Worm (Caenorhabditis elegans) whole organism, L4 larva: Measurements from ENCODE around the gene M03B6.4.

Experiments
- F44E2.7 ChIP-seq: fragments of 200-800 bp; sonication (Bioruptor generic); IDR thresholded peaks from 2 replicates; pipeline ENCODE4 v2.1.2; 2022; ENCODE audit warnings: missing genetic modification characterization, missing compliant biosample characterization
- F49E8.2 ChIP-seq: sonication (generic microtip); optimal IDR thresholded peaks from 2 replicates; lab custom pipeline; 2016; ENCODE audit warnings: missing compliant biosample characterization, mild to moderate bottlenecking, missing genetic modification characterization, borderline replicate concordance
- ama-1 ChIP-seq: fragments of 150-350 bp; optimal IDR thresholded peaks from 2 replicates; lab custom pipeline; 2014; ENCODE audit warnings: inconsistent platforms, mixed read lengths
- dpl-1 ChIP-seq: fragments of 150-350 bp; optimal IDR thresholded peaks from 2 replicates; lab custom pipeline; 2014; ENCODE audit warnings: missing biosample characterization, missing genetic modification reagents, missing genetic modification characterization
- jun-1 ChIP-seq: fragments of 150-350 bp; optimal IDR thresholded peaks from 2 replicates; lab custom pipeline; 2014; ENCODE audit warnings: missing biosample characterization, missing genetic modification reagents, missing genetic modification characterization
- lin-13 ChIP-seq: fragments of 150-350 bp; optimal IDR thresholded peaks from 2 replicates; lab custom pipeline; 2014; ENCODE audit warnings: missing biosample characterization, missing genetic modification reagents, missing genetic modification characterization
- madf-5 ChIP-seq, 2 experiments: fragments of 200-800 bp; sonication (Bioruptor generic); IDR thresholded peaks; 2 replicates each; pipeline ENCODE4 v1.3.6; 2022; ENCODE audit warnings: missing compliant biosample characterization in 2 of 2, missing genetic modification characterization in 2 of 2
- mdt-29 ChIP-seq: fragments of 200-800 bp; sonication (Bioruptor generic); IDR thresholded peaks from 2 replicates; pipeline ENCODE4 v1.3.6; 2022; ENCODE audit warnings: missing genetic modification reagents, missing genetic modification characterization, missing compliant biosample characterization
- mep-1 ChIP-seq: fragments of 150-350 bp; sonication (generic microtip); optimal IDR thresholded peaks from 3 replicates; lab custom pipeline; 2014; ENCODE audit warnings: missing biosample characterization, missing genetic modification characterization
- nhr-11 ChIP-seq: fragments of 150-350 bp; optimal IDR thresholded peaks from 2 replicates; lab custom pipeline; 2014; ENCODE audit warnings: missing biosample characterization, missing genetic modification characterization
- nhr-28 ChIP-seq: fragments of 150-350 bp; optimal IDR thresholded peaks from 2 replicates; lab custom pipeline; 2014; ENCODE audit warnings: missing biosample characterization, missing genetic modification characterization
- nhr-48 ChIP-seq: sonication (generic microtip); optimal IDR thresholded peaks from 2 replicates; lab custom pipeline; 2016; ENCODE audit warnings: mild to moderate bottlenecking, missing genetic modification characterization, missing compliant biosample characterization
- pha-4 ChIP-seq, 2 experiments: fragments of 150-350 bp in 1 of 2; fragments of 200-800 bp in 1 of 2; sonication (Bioruptor generic) in 1 of 2; IDR thresholded peaks in 1 of 2; optimal IDR thresholded peaks in 1 of 2; 2 replicates each; pipeline versions ENCODE4 v1.3.6 to Lab custom; 2014 to 2022; ENCODE audit warnings: missing genetic modification characterization in 2 of 2, missing genetic modification reagents in 2 of 2, missing biosample characterization in 1 of 2, missing compliant biosample characterization in 1 of 2
- ztf-11 ChIP-seq: fragments of 150-350 bp; optimal IDR thresholded peaks from 2 replicates; lab custom pipeline; 2014; ENCODE audit warnings: missing biosample characterization, missing genetic modification characterization

DNA sequence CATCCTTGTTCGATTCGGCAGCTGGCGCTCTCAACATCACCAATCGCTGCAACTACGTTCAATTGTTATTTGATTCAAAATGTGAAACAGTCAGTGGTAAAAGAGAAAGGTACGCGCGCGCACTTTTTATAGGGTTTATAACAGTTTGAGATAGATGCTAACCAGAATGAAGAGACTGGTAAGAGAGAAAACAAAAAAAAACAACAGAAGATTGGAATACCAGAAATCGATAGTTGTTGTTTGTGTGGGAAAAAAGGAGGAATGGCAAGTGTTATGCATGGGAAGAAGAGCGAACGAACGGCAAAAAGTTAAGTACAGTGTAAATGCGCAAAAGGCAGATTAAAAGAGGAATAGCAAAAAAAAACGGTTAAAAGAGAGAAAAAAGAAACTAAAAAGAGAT, 51.2 kb downstream of the M03B6.4 start, which contains the start of gene Y26E6A.3:
- TF ChIP-seq ama-1 (lab: Kevin White, UChicago), result no peak
- no peak for TF ChIP-seq nhr-48
- TF ChIP-seq nhr-28 (tag; lab: Kevin White, UChicago), result no peak
- TF ChIP-seq nhr-11 (tag; lab: Kevin White, UChicago), result no peak
- no peak for TF ChIP-seq mdt-29 (GFP tag; lab: Robert Waterston, UW)
- TF ChIP-seq jun-1 (tag; lab: Kevin White, UChicago), result no peak
- TF ChIP-seq lin-13 (GFP tag; lab: Kevin White, UChicago), result no peak
- TF ChIP-seq dpl-1 (GFP tag; lab: Kevin White, UChicago), result no peak
- TF ChIP-seq pha-4 (GFP tag; IDR thresholded peaks at IDR 0.05; lab: Robert Waterston, UW), result no peak
- TF ChIP-seq pha-4 (tag; optimal IDR thresholded peaks at IDR 0.05; lab: Kevin White, UChicago), result no peak
- no peak for TF ChIP-seq madf-5 (GFP tag; IDR thresholded peaks at IDR 0.05; lab: Robert Waterston, UW)
- no peak for TF ChIP-seq mep-1 (tag; lab: Kevin White, UChicago)
- TF ChIP-seq F49E8.2 (tag; lab: Kevin White, UChicago), result no peak
- TF ChIP-seq ztf-11 (tag; lab: Kevin White, UChicago), result no peak
- TF ChIP-seq F44E2.7 (GFP tag; lab: Robert Waterston, UW), result no peak
